Fruit fly (Drosophila melanogaster): ENCODE results near the gene Srg1.

The Srg1 gene

dm6 chr3R:24893320-24893955 is 28.9 kb upstream of the Srg1 start (continued):
- TF ChIP-seq CG4424 (GFP tag; optimal IDR thresholded peaks at IDR 0.05), result peak; percentile 76
- no peak for TF ChIP-seq CG13123 (GFP tag; optimal IDR thresholded peaks at IDR 0.05)
- peak; percentile 71 for TF ChIP-seq Six4 (GFP tag; optimal IDR thresholded peaks at IDR 0.05)
- no peak for TF ChIP-seq Bdp1 (GFP tag; optimal IDR thresholded peaks at IDR 0.05)
- peak in 1 of 2 experiments; percentile 5 for TF ChIP-seq Pdp1 (GFP tag; optimal IDR thresholded peaks at IDR 0.05)
- peak; percentile 55 for TF ChIP-seq ttk (GFP tag; IDR thresholded peaks at IDR 0.05)
- TF ChIP-seq CG6791 (GFP tag; IDR thresholded peaks at IDR 0.05; ENCODE audit: partially characterized antibody), result no peak
- no peak for TF ChIP-seq hbn (GFP tag; IDR thresholded peaks at IDR 0.05; ENCODE audit: partially characterized antibody)
- TF ChIP-seq bcd (GFP tag; optimal IDR thresholded peaks at IDR 0.05), result peak; percentile 80
- TF ChIP-seq CG7987 (GFP tag; optimal IDR thresholded peaks at IDR 0.05), result peak; percentile 36
- TF ChIP-seq Max (GFP tag; optimal IDR thresholded peaks at IDR 0.05), result peak; percentile 54
- peak; percentile 6 for TF ChIP-seq ac (GFP tag; optimal IDR thresholded peaks at IDR 0.05)
- peak; percentile 17 for TF ChIP-seq Ravus (GFP tag; IDR thresholded peaks at IDR 0.05)
- peak; percentile 52 for TF ChIP-seq ATbp (GFP tag; optimal IDR thresholded peaks at IDR 0.05)
- peak; percentile 61 for TF ChIP-seq tgo (GFP tag; IDR thresholded peaks at IDR 0.05)
- no peak for TF ChIP-seq CG17186 (GFP tag; optimal IDR thresholded peaks at IDR 0.05)
- TF ChIP-seq CG12299 (tag; optimal IDR thresholded peaks at IDR 0.05), result peak; percentile 75
- no peak for TF ChIP-seq Elba2 (GFP tag; optimal IDR thresholded peaks at IDR 0.05)
- peak; percentile 23 for TF ChIP-seq Hsf (GFP tag; optimal IDR thresholded peaks at IDR 0.05)
- TF ChIP-seq CG12659 (GFP tag; optimal IDR thresholded peaks at IDR 0.05), result peak; percentile 75
- no peak for TF ChIP-seq HLH54F (GFP tag; optimal IDR thresholded peaks at IDR 0.05)
- TF ChIP-seq CG15514 (GFP tag; optimal IDR thresholded peaks at IDR 0.05), result no peak
- peak; percentile 55; the same call in 1 of the 3 replicates for TF ChIP-seq CG34422 (GFP tag; IDR thresholded peaks at IDR 0.05)
- peak; percentile 80 for TF ChIP-seq Asciz (GFP tag; optimal IDR thresholded peaks at IDR 0.05)
- TF ChIP-seq CG14667 (GFP tag; IDR thresholded peaks at IDR 0.05), result peak; percentile 49; the same call in 1 of the 2 replicates
- TF ChIP-seq CG11696 (GFP tag; IDR thresholded peaks at IDR 0.05), result peak; percentile 57
- peak; percentile 58 for TF ChIP-seq CG4820 (GFP tag; optimal IDR thresholded peaks at IDR 0.05)
- TF ChIP-seq CG4328 (GFP tag; optimal IDR thresholded peaks at IDR 0.05), result peak; percentile 68
- TF ChIP-seq CG15269 (tag; optimal IDR thresholded peaks at IDR 0.05), result peak; percentile 86
- peak; percentile 69 for TF ChIP-seq Deaf1 (tag; optimal IDR thresholded peaks at IDR 0.05)
- no peak for TF ChIP-seq HLHmδ (GFP tag; optimal IDR thresholded peaks at IDR 0.05)
- TF ChIP-seq Fer1 (GFP tag; optimal IDR thresholded peaks at IDR 0.05), result no peak
- TF ChIP-seq luna (GFP tag; optimal IDR thresholded peaks at IDR 0.05), result no peak
- TF ChIP-seq so (GFP tag; IDR thresholded peaks at IDR 0.05), result peak; percentile 60; the same call in 2 of the 3 replicates
- TF ChIP-seq CG30403 (GFP tag; optimal IDR thresholded peaks at IDR 0.05), result peak; percentile 85
- TF ChIP-seq yki (optimal IDR thresholded peaks at IDR 0.05), result no peak
- TF ChIP-seq Dll (GFP tag; IDR thresholded peaks at IDR 0.05; ENCODE audit: partially characterized antibody), result no peak
- no peak for TF ChIP-seq crc (GFP tag; optimal IDR thresholded peaks at IDR 0.05)
- TF ChIP-seq br (optimal IDR thresholded peaks at IDR 0.05), result no peak
- no peak for TF ChIP-seq Lim3 (GFP tag; IDR thresholded peaks at IDR 0.05)
- TF ChIP-seq CG4282 (GFP tag; optimal IDR thresholded peaks at IDR 0.05), result no peak
- peak; percentile 53 for TF ChIP-seq caup (GFP tag; optimal IDR thresholded peaks at IDR 0.05; ENCODE audit: severe bottlenecking)
- TF ChIP-seq eve (GFP tag; optimal IDR thresholded peaks at IDR 0.05), result no peak
- peak; percentile 38 for TF ChIP-seq Jarid2 (GFP tag; optimal IDR thresholded peaks at IDR 0.05)
- TF ChIP-seq Nf-YA (GFP tag; IDR thresholded peaks at IDR 0.05), result peak; percentile 57; the same call in 1 of the 2 replicates
- TF ChIP-seq CG32532 (GFP tag; IDR thresholded peaks at IDR 0.05), result peak; percentile 62; the same call in 1 of the 2 replicates
- peak; percentile 40; the same call in 1 of the 3 replicates for TF ChIP-seq CG2889 (GFP tag; IDR thresholded peaks at IDR 0.05)
- TF ChIP-seq unc-4 (GFP tag; IDR thresholded peaks at IDR 0.05; ENCODE audit: partially characterized antibody), result no peak
- peak; percentile 58 for TF ChIP-seq Med (GFP tag)
- TF ChIP-seq gcm2 (GFP tag; optimal IDR thresholded peaks at IDR 0.05), result no peak

Data from whole organism, embryonic.